Fruit fly (Drosophila melanogaster) whole organism, prepupa: ENCODE data around the gene CG13894.

Experiments used
- Blimp-1 ChIP-seq: fragments of 200-800 bp; sonication (Bioruptor generic); optimal IDR thresholded peaks from 3 replicates; lab custom pipeline; 2017; ENCODE audit warnings: missing biosample characterization, missing genetic modification characterization, mild to moderate bottlenecking, moderate library complexity, missing genetic modification reagents
- CG10631 ChIP-seq: fragments of 200-800 bp; sonication (Bioruptor generic); optimal IDR thresholded peaks from 2 replicates; lab custom pipeline; 2016; ENCODE audit warnings: missing biosample characterization, missing genetic modification characterization
- CG10669 ChIP-seq: fragments of 200-800 bp; sonication (Bioruptor generic); optimal IDR thresholded peaks from 3 replicates; lab custom pipeline; 2018; ENCODE audit warnings: missing biosample characterization, mild to moderate bottlenecking, missing genetic modification characterization, moderate library complexity
- CG11902 ChIP-seq: fragments of 200-800 bp; sonication (Bioruptor generic); optimal IDR thresholded peaks from 3 replicates; lab custom pipeline; 2016; ENCODE audit warnings: missing biosample characterization, missing genetic modification characterization
- CG1621 ChIP-seq: fragments of 200-800 bp; sonication (Bioruptor generic); optimal IDR thresholded peaks from 3 replicates; lab custom pipeline; 2018; ENCODE audit warnings: missing biosample characterization, mild to moderate bottlenecking, missing genetic modification characterization
- CG16779 ChIP-seq: fragments of 200-800 bp; sonication (Bioruptor generic); optimal IDR thresholded peaks from 3 replicates; lab custom pipeline; 2017; ENCODE audit warnings: missing biosample characterization, mild to moderate bottlenecking, missing genetic modification characterization
- CG31627 ChIP-seq: fragments of 200-800 bp; sonication (Bioruptor generic); optimal IDR thresholded peaks from 3 replicates; lab custom pipeline; 2016; ENCODE audit warnings: missing biosample characterization, missing genetic modification characterization
- CG32006 ChIP-seq: fragments of 200-800 bp; sonication (Bioruptor generic); optimal IDR thresholded peaks from 3 replicates; lab custom pipeline; 2017; ENCODE audit warnings: missing biosample characterization, mild to moderate bottlenecking, missing genetic modification characterization
- CG34406 ChIP-seq: fragments of 200-800 bp; sonication (Bioruptor generic); optimal IDR thresholded peaks from 3 replicates; lab custom pipeline; 2016; ENCODE audit warnings: missing biosample characterization, missing genetic modification characterization
- CG3919 ChIP-seq: fragments of 200-800 bp; sonication (Bioruptor generic); optimal IDR thresholded peaks from 3 replicates; lab custom pipeline; 2016; ENCODE audit warnings: missing biosample characterization, missing genetic modification characterization
- CG4318 ChIP-seq: fragments of 200-800 bp; sonication (Bioruptor generic); optimal IDR thresholded peaks from 3 replicates; lab custom pipeline; 2017; ENCODE audit warnings: missing biosample characterization, mild to moderate bottlenecking, missing genetic modification characterization
- CG6163 ChIP-seq: fragments of 200-800 bp; sonication (Bioruptor generic); IDR thresholded peaks from 3 replicates; pipeline ENCODE4 v1.3.6; 2022; ENCODE audit warnings: missing biosample characterization, missing genetic modification characterization
- CG6276 ChIP-seq: fragments of 200-800 bp; sonication (Bioruptor generic); optimal IDR thresholded peaks from 2 replicates; lab custom pipeline; 2017; ENCODE audit warnings: missing biosample characterization, mild to moderate bottlenecking, missing genetic modification characterization
- CG6792 ChIP-seq: fragments of 200-800 bp; sonication (Bioruptor generic); optimal IDR thresholded peaks from 3 replicates; lab custom pipeline; 2016; ENCODE audit warnings: missing biosample characterization, missing genetic modification characterization
- CG6854 ChIP-seq: fragments of 200-800 bp; sonication (Bioruptor generic); optimal IDR thresholded peaks from 2 replicates; lab custom pipeline; 2017; ENCODE audit warnings: missing biosample characterization, mild to moderate bottlenecking, missing genetic modification characterization
- CG8119 ChIP-seq: fragments of 200-800 bp; sonication (Bioruptor generic); IDR thresholded peaks from 3 replicates; pipeline ENCODE4 v1.3.6; 2022; ENCODE audit warnings: missing biosample characterization, missing genetic modification characterization
- CG8319 ChIP-seq: fragments of 200-800 bp; sonication (Bioruptor generic); optimal IDR thresholded peaks from 3 replicates; lab custom pipeline; 2016; ENCODE audit warnings: missing biosample characterization, missing genetic modification characterization
- CG8632 ChIP-seq: fragments of 200-800 bp; sonication (Bioruptor generic); optimal IDR thresholded peaks from 3 replicates; lab custom pipeline; 2016; ENCODE audit warnings: missing biosample characterization, missing genetic modification characterization
- CG9139 ChIP-seq: fragments of 200-800 bp; sonication (Bioruptor generic); optimal IDR thresholded peaks from 3 replicates; lab custom pipeline; 2017; ENCODE audit warnings: missing biosample characterization, mild to moderate bottlenecking, missing genetic modification characterization
- Eip78C ChIP-seq: fragments of 200-800 bp; sonication (Bioruptor generic); peaks from one replicate; lab custom pipeline; 2016; ENCODE audit warnings: missing biosample characterization, missing genetic modification characterization
- Ets21C ChIP-seq: fragments of 200-800 bp; sonication (Bioruptor generic); optimal IDR thresholded peaks from 3 replicates; lab custom pipeline; 2016; ENCODE audit warnings: missing biosample characterization, missing genetic modification characterization
- Ets96B ChIP-seq: fragments of 200-800 bp; optimal IDR thresholded peaks from 2 replicates; lab custom pipeline; 2019; ENCODE audit warnings: missing biosample characterization, mild to moderate bottlenecking, missing genetic modification characterization, moderate library complexity
- Hr38 ChIP-seq: sonication (Bioruptor generic); optimal IDR thresholded peaks from 2 replicates; lab custom pipeline; 2016; ENCODE audit warnings: missing biosample characterization, missing genetic modification characterization
- Hr39 ChIP-seq: fragments of 200-800 bp; sonication (Bioruptor generic); optimal IDR thresholded peaks from 2 replicates; lab custom pipeline; 2016; ENCODE audit warnings: missing biosample characterization, missing genetic modification characterization
- Hr4 ChIP-seq: fragments of 200-800 bp; sonication (Bioruptor generic); optimal IDR thresholded peaks from 3 replicates; lab custom pipeline; 2016; ENCODE audit warnings: missing biosample characterization, missing genetic modification characterization
- Lpt ChIP-seq: fragments of 200-800 bp; sonication (Bioruptor generic); optimal IDR thresholded peaks from 3 replicates; lab custom pipeline; 2016; ENCODE audit warnings: missing biosample characterization, missing genetic modification characterization
- Met ChIP-seq: fragments of 200-800 bp; sonication (Bioruptor generic); optimal IDR thresholded peaks from 3 replicates; lab custom pipeline; 2016; ENCODE audit warnings: missing biosample characterization, missing genetic modification characterization
- Smox ChIP-seq: fragments of 200-800 bp; sonication (Bioruptor generic); optimal IDR thresholded peaks from 3 replicates; lab custom pipeline; 2016; ENCODE audit warnings: missing biosample characterization, missing genetic modification characterization
- achi ChIP-seq: fragments of 200-800 bp; sonication (Bioruptor generic); optimal IDR thresholded peaks from 3 replicates; lab custom pipeline; 2016; ENCODE audit warnings: missing biosample characterization, missing genetic modification characterization
- acj6 ChIP-seq: fragments of 200-800 bp; sonication (Bioruptor generic); optimal IDR thresholded peaks from 3 replicates; lab custom pipeline; 2016; ENCODE audit warnings: missing biosample characterization, missing genetic modification characterization
- cyc ChIP-seq: fragments of 200-800 bp; sonication (Bioruptor generic); optimal IDR thresholded peaks from 3 replicates; lab custom pipeline; 2016; ENCODE audit warnings: missing biosample characterization, missing genetic modification characterization
- dac ChIP-seq: fragments of 200-800 bp; sonication (Bioruptor generic); optimal IDR thresholded peaks from 2 replicates; lab custom pipeline; 2017; ENCODE audit warnings: missing biosample characterization, mild to moderate bottlenecking, missing genetic modification characterization
- dsx ChIP-seq: fragments of 200-800 bp; optimal IDR thresholded peaks from 3 replicates; lab custom pipeline; 2019; ENCODE audit warnings: missing biosample characterization, mild to moderate bottlenecking, missing genetic modification characterization, moderate library complexity; ENCODE audit not compliant: poor library complexity, severe bottlenecking
- esn ChIP-seq: fragments of 200-800 bp; sonication (Bioruptor generic); optimal IDR thresholded peaks from 2 replicates; lab custom pipeline; 2016; ENCODE audit warnings: missing biosample characterization, mild to moderate bottlenecking, missing genetic modification characterization, moderate library complexity
- fd59A ChIP-seq: fragments of 200-800 bp; sonication (Bioruptor generic); optimal IDR thresholded peaks from 2 replicates; lab custom pipeline; 2017; ENCODE audit warnings: missing biosample characterization, mild to moderate bottlenecking, missing genetic modification characterization, missing genetic modification reagents
- fd85E ChIP-seq: fragments of 200-800 bp; sonication (Bioruptor generic); optimal IDR thresholded peaks from 3 replicates; lab custom pipeline; 2016; ENCODE audit warnings: missing biosample characterization, missing genetic modification characterization
- fkh ChIP-seq: fragments of 200-800 bp; sonication (Bioruptor generic); optimal IDR thresholded peaks from 3 replicates; lab custom pipeline; 2017; ENCODE audit warnings: missing biosample characterization, mild to moderate bottlenecking, missing genetic modification characterization, moderate library complexity
- lz ChIP-seq: fragments of 200-800 bp; sonication (Bioruptor generic); optimal IDR thresholded peaks from 3 replicates; lab custom pipeline; 2016; ENCODE audit warnings: missing biosample characterization, missing genetic modification characterization
- pdm3 ChIP-seq: fragments of 200-800 bp; sonication (Bioruptor generic); optimal IDR thresholded peaks from 3 replicates; lab custom pipeline; 2016; ENCODE audit warnings: missing biosample characterization, missing genetic modification characterization
- salr ChIP-seq, 2 experiments: fragments of 200-800 bp; sonication (Bioruptor generic); optimal IDR thresholded peaks; 3 replicates each; lab custom pipeline; 2016 to 2018; ENCODE audit warnings: missing biosample characterization in 2 of 2, missing genetic modification characterization in 2 of 2, mild to moderate bottlenecking in 1 of 2
- spab ChIP-seq: fragments of 200-800 bp; sonication (Bioruptor generic); optimal IDR thresholded peaks from 2 replicates; lab custom pipeline; 2017; ENCODE audit warnings: missing biosample characterization, mild to moderate bottlenecking, missing genetic modification characterization, missing genetic modification reagents
- ss ChIP-seq, 2 experiments: fragments of 200-800 bp; sonication (Bioruptor generic); optimal IDR thresholded peaks; 2 replicates in 1 of 2; 3 replicates in 1 of 2; lab custom pipeline; 2017 to 2018; ENCODE audit warnings: mild to moderate bottlenecking in 2 of 2, missing biosample characterization in 2 of 2, missing genetic modification characterization in 2 of 2, moderate library complexity in 1 of 2
- svp ChIP-seq: fragments of 200-800 bp; sonication (Bioruptor generic); peaks from one replicate; lab custom pipeline; 2016; ENCODE audit warnings: missing biosample characterization, missing genetic modification characterization
- vri ChIP-seq: fragments of 200-800 bp; sonication (Bioruptor generic); optimal IDR thresholded peaks from 3 replicates; lab custom pipeline; 2016; ENCODE audit warnings: missing biosample characterization, mild to moderate bottlenecking, missing genetic modification characterization

The CG13894 gene

DNA sequence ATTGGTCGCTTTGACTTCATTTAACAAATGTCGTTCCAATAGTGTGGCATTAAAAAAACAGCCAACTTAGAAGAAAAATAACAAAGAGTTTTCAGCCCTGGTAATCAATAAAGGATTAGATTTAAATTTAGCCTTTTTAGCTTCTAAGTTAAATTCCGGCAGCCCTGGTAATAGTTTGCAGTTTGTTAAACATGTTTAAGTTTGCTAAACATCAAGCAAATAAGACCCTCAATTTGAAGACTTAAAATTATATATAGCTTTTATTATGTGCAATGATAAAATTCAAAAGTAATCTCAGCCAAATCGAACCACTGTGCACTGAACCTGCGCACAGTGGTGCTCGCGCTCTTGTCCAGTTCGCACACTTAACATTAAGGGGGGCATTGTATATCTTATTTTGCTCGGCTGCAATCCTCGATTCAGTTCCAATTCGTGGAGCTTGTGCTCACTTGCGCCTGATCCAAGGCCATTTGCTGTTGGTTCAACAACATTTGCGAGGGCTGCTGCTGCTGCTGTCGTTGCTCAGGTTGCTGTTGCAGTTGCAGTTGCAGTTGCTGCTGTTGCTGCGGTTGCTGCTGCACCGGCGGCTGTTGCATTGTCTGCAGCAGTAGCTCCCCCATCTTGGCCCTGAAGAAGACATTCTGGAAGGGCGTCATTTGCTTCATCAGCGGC is 38.6 kb upstream of the CG13894 start (continued):
- TF ChIP-seq CG1621 (no peak), Lpt (GFP tag; lab: Kevin White, UChicago) (no peak), fkh (GFP tag; lab: Kevin White, UChicago) (no peak), Met (no peak), CG4318 (GFP tag; lab: Kevin White, UChicago) (no peak), achi (GFP tag; lab: Kevin White, UChicago) (peak; percentile 4), dsx (GFP tag; lab: Kevin White, UChicago) (peak; percentile 17), Hr38 (no peak), CG6163 (peak; percentile 36; the same call in 2 of the 3 replicates), Hr4 (GFP tag; lab: Kevin White, UChicago) (no peak), CG8119 (GFP tag; lab: Robert Waterston, UW) (no peak), CG8632 (GFP tag; lab: Kevin White, UChicago) (peak; percentile 46), dac (no peak), CG6792 (GFP tag; lab: Kevin White, UChicago) (peak; percentile 18), Hr39 (GFP tag; lab: Kevin White, UChicago) (no peak), CG8319 (GFP tag; lab: Kevin White, UChicago) (no peak), CG34406 (GFP tag; lab: Kevin White, UChicago) (peak; percentile 9), cyc (no peak), CG31627 (no peak), Smox (no peak), esn (peak; percentile 1), CG6854 (GFP tag; lab: Kevin White, UChicago) (no peak)
- TF ChIP-seq, all 60 proteins: peak for 28

DNA sequence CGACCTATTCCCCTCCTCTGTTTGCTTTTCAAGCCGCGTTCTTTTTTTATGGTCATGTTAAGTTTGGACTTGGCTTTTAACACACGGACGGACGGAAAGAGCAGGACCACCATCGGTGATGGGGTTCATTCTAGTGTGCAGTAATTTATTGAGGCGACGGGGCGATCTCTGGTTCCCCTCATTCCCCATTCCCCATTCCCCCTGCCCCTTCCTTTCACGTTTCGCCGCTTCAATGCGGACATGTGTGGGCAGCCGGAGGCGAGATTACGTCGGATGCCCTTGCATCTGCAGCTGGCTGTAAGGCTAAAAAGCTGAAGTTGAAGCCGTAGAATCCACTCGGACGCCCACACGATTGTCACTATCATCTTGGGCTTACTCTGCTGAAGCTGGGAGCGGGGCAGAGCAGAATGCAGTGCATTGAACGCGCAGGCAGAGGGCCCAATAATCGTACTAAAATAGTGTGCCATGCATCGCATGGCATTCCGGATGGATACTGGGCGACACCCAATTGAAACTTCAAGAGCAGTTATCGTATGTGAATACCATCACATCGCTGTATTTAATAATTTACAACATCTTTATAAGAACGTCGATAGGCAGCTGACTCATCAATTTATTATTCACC is 37.7 kb upstream of the CG13894 start:
- peak; percentile 40 for TF ChIP-seq CG9139
- no peak for TF ChIP-seq CG3919
- no peak for TF ChIP-seq spab
- TF ChIP-seq esn = no peak
- TF ChIP-seq Blimp-1 (GFP tag; lab: Kevin White, UChicago) = no peak
- TF ChIP-seq ss (GFP tag; optimal IDR thresholded peaks at IDR 0.05; lab: Kevin White, UChicago) = peak in 1 of 2 experiments; percentile 14
- TF ChIP-seq CG1621 = peak; percentile 92
- no peak for TF ChIP-seq Lpt (GFP tag; lab: Kevin White, UChicago)
- TF ChIP-seq, all 60 proteins: peak for 3

- TF ChIP-seq CG8632 (GFP tag; lab: Kevin White, UChicago) = peak; percentile 38
- TF ChIP-seq esn = peak; percentile 68
- no peak for TF ChIP-seq CG6854 (GFP tag; lab: Kevin White, UChicago)
- peak; percentile 24 for TF ChIP-seq vri (GFP tag; lab: Kevin White, UChicago)
- peak; percentile 64 for TF ChIP-seq Met
- TF ChIP-seq Blimp-1 (GFP tag; lab: Kevin White, UChicago) = no peak
- TF ChIP-seq CG34406 (GFP tag; lab: Kevin White, UChicago) = peak; percentile 21
- TF ChIP-seq CG6276 = peak; percentile 5
- peak; percentile 90 for TF ChIP-seq Eip78C (GFP tag; lab: Kevin White, UChicago)
- peak; percentile 72 for TF ChIP-seq svp
- peak in 1 of 2 experiments; percentile 59 for TF ChIP-seq salr (GFP tag; optimal IDR thresholded peaks at IDR 0.05; lab: Kevin White, UChicago)
- no peak for TF ChIP-seq CG16779 (tag; lab: Kevin White, UChicago)
- peak; percentile 29 for TF ChIP-seq CG32006 (GFP tag; lab: Kevin White, UChicago)
- TF ChIP-seq pdm3 = peak; percentile 54
- peak; percentile 17 to 57 for TF ChIP-seq ss (GFP tag; optimal IDR thresholded peaks at IDR 0.05; lab: Kevin White, UChicago)
- no peak for TF ChIP-seq CG11902 (GFP tag; lab: Kevin White, UChicago)
- peak; percentile 70 for TF ChIP-seq dsx (GFP tag; lab: Kevin White, UChicago)
- TF ChIP-seq fkh (GFP tag; lab: Kevin White, UChicago) = no peak
- TF ChIP-seq Smox = peak; percentile 43
- TF ChIP-seq CG8119 (GFP tag; lab: Robert Waterston, UW) = peak; percentile 55
- TF ChIP-seq fd59A (GFP tag; lab: Kevin White, UChicago) = peak; percentile 75
- TF ChIP-seq Hr38 = no peak
- peak; percentile 65 for TF ChIP-seq lz
- peak; percentile 83 for TF ChIP-seq CG10631 (GFP tag; lab: Kevin White, UChicago)
- TF ChIP-seq Ets21C (GFP tag; lab: Kevin White, UChicago) = peak; percentile 44
- TF ChIP-seq acj6 (GFP tag; lab: Kevin White, UChicago) = peak; percentile 71
- peak; percentile 78 for TF ChIP-seq CG10669 (GFP tag; lab: Kevin White, UChicago)
- TF ChIP-seq fd85E (GFP tag; lab: Kevin White, UChicago) = no peak
- TF ChIP-seq CG4318 (GFP tag; lab: Kevin White, UChicago) = no peak
- TF ChIP-seq Ets96B (tag; lab: Kevin White, UChicago) = peak; percentile 83
- peak; percentile 61 for TF ChIP-seq achi (GFP tag; lab: Kevin White, UChicago)
Observed at dm6 chr3L:735948-736347, 37.0 kb upstream of the CG13894 start.
